Worm (Caenorhabditis elegans): Measurements from ENCODE around the gene Y49F6B.20.

DNA sequence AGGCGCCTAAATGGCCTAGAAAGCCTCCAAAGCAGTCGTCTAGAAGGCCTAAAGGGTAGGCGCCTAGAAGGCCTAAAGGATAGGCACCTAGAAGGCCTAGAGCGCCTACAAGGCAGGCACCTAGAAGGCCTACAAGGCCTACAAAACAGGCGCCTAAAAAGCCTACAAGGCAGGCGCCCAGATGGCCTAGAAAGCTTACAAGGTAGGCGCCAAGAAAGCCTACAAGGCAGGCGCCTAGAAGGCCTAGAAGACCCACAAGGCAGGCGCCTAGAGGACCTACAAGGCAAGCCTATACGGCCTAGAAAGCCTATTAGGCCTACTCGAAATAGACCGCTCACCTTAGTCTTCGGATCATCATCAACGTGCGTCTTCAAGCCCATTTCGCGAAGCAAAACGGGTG is 31.6 kb upstream of the Y49F6B.20 start:
- TF ChIP-seq dao-5 (tag; optimal IDR thresholded peaks at IDR 0.05) (no peak), him-1 (tag; optimal IDR thresholded peaks at IDR 0.05) (no peak)
